Fruit fly (Drosophila melanogaster): ENCODE results near the gene CG4045.
A peak's percentile ranks its signal among the peaks of the same experiment; 100 is the strongest.

Gene CG4045

DNA sequence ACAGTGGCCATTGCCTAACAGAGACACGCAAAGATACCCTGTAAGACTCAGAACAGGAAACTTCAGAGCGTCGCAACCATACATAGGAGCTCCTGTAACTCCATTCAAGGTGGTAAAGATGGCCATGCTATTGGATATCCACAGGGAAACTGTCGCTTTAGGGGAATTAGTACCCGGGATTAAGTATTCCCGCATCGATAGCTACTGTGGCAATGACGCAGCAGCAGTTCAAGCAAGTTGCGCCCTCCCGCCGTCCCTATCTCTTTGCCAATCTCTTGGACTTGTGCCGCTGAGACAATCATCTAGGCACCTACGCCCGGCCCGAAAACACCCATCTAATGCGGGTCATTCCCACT, 5.0 kb downstream of the CG4045 start (continued):
- no peak for TF ChIP-seq kah (GFP tag; optimal IDR thresholded peaks at IDR 0.05)
- TF ChIP-seq CG18262 (tag; optimal IDR thresholded peaks at IDR 0.05), result peak; percentile 39
- TF ChIP-seq rib (GFP tag; IDR thresholded peaks at IDR 0.05), result peak; percentile 74
- TF ChIP-seq Bgb (GFP tag; IDR thresholded peaks at IDR 0.05; ENCODE audit: partially characterized antibody), result no peak
- TF ChIP-seq CG33557 (GFP tag; optimal IDR thresholded peaks at IDR 0.05), result no peak
- peak; percentile 61 to 74 for TF ChIP-seq dpn (GFP tag; optimal IDR thresholded peaks at IDR 0.05)
- peak; percentile 61 for TF ChIP-seq CG6689 (GFP tag; IDR thresholded peaks at IDR 0.05)
- TF ChIP-seq CG10274 (GFP tag; optimal IDR thresholded peaks at IDR 0.05), result peak; percentile 16
- no peak for TF ChIP-seq Hr39 (optimal IDR thresholded peaks at IDR 0.05)
- peak; percentile 53 for TF ChIP-seq CG17385 (GFP tag; optimal IDR thresholded peaks at IDR 0.05)
- TF ChIP-seq twi (tag; optimal IDR thresholded peaks at IDR 0.05), result no peak
- TF ChIP-seq CG5245 (GFP tag; optimal IDR thresholded peaks at IDR 0.05), result no peak
- no peak for TF ChIP-seq TFAM (GFP tag; optimal IDR thresholded peaks at IDR 0.05)
- peak; percentile 39 for TF ChIP-seq CG12391 (tag; optimal IDR thresholded peaks at IDR 0.05)
- peak; percentile 20 for TF ChIP-seq zen (tag; optimal IDR thresholded peaks at IDR 0.05)
- peak; percentile 11 for TF ChIP-seq Jarid2 (GFP tag; optimal IDR thresholded peaks at IDR 0.05)
- TF ChIP-seq CG3847 (GFP tag; IDR thresholded peaks at IDR 0.05), result peak; percentile 75
- TF ChIP-seq lov (optimal IDR thresholded peaks at IDR 0.05), result no peak
- TF ChIP-seq lov (GFP tag; IDR thresholded peaks at IDR 0.05), result no peak
- peak; percentile 92 for TF ChIP-seq Ets65A (GFP tag)
- TF ChIP-seq CG2202 (tag; optimal IDR thresholded peaks at IDR 0.05), result no peak
- TF ChIP-seq CG11504 (tag; optimal IDR thresholded peaks at IDR 0.05), result peak; percentile 74
- TF ChIP-seq CG42726 (GFP tag; IDR thresholded peaks at IDR 0.05; ENCODE audit: partially characterized antibody), result no peak
- no peak for TF ChIP-seq CrebB (tag; optimal IDR thresholded peaks at IDR 0.05)
- peak; percentile 9 for TF ChIP-seq CG12104 (GFP tag; optimal IDR thresholded peaks at IDR 0.05)
- TF ChIP-seq CG6683 (GFP tag; optimal IDR thresholded peaks at IDR 0.05), result peak; percentile 46
- TF ChIP-seq PHDP (tag; optimal IDR thresholded peaks at IDR 0.05), result peak; percentile 55
- TF ChIP-seq CG18476 (GFP tag; optimal IDR thresholded peaks at IDR 0.05), result no peak
- peak; percentile 30 for TF ChIP-seq fd96Cb (tag; optimal IDR thresholded peaks at IDR 0.05)
- TF ChIP-seq CG32772 (GFP tag; IDR thresholded peaks at IDR 0.05), result peak; percentile 61
- peak; percentile 42 for TF ChIP-seq kni (GFP tag; optimal IDR thresholded peaks at IDR 0.05)
- peak; percentile 65 for TF ChIP-seq Hmr (GFP tag; optimal IDR thresholded peaks at IDR 0.05)
- peak; percentile 80 for TF ChIP-seq Drgx (GFP tag; IDR thresholded peaks at IDR 0.05)
- TF ChIP-seq Xrp1 (GFP tag; IDR thresholded peaks at IDR 0.05), result peak; percentile 73
- TF ChIP-seq jing (GFP tag; optimal IDR thresholded peaks at IDR 0.05), result no peak
- peak; percentile 37 for TF ChIP-seq CG8924 (tag; optimal IDR thresholded peaks at IDR 0.05)
- no peak for TF ChIP-seq CG4617 (GFP tag; optimal IDR thresholded peaks at IDR 0.05; ENCODE audit: borderline replicate concordance)
- TF ChIP-seq Fer1 (GFP tag; optimal IDR thresholded peaks at IDR 0.05), result peak; percentile 82
- peak; percentile 25 for TF ChIP-seq pho (GFP tag; optimal IDR thresholded peaks at IDR 0.05)
- TF ChIP-seq mam (GFP tag; optimal IDR thresholded peaks at IDR 0.05), result peak; percentile 74
- TF ChIP-seq CG1024 (GFP tag; IDR thresholded peaks at IDR 0.05), result peak; percentile 39; the same call in 1 of the 2 replicates
- TF ChIP-seq Ssrp (tag; optimal IDR thresholded peaks at IDR 0.05), result peak; percentile 19
- TF ChIP-seq CG15011 (GFP tag; optimal IDR thresholded peaks at IDR 0.05), result no peak
- TF ChIP-seq wor (GFP tag; IDR thresholded peaks at IDR 0.05), result peak; percentile 34; the same call in 1 of the 2 replicates
- peak; percentile 82 for TF ChIP-seq lab (GFP tag; optimal IDR thresholded peaks at IDR 0.05)
- TF ChIP-seq B-H1 (GFP tag; IDR thresholded peaks at IDR 0.05), result peak; percentile 47; the same call in 2 of the 3 replicates
- TF ChIP-seq lilli (GFP tag; optimal IDR thresholded peaks at IDR 0.05), result peak; percentile 58
- peak; percentile 49 for TF ChIP-seq CG9727 (GFP tag; optimal IDR thresholded peaks at IDR 0.05)
- no peak for TF ChIP-seq gro (GFP tag; optimal IDR thresholded peaks at IDR 0.05)
- peak; percentile 25 for TF ChIP-seq D19A (tag; optimal IDR thresholded peaks at IDR 0.05)
- no peak for TF ChIP-seq CG6765 (GFP tag; optimal IDR thresholded peaks at IDR 0.05)

Measured in whole organism, embryonic.